Fruit fly (Drosophila melanogaster) whole organism, embryonic: ENCODE data around the gene HP1e.

Experiments
- Adf1 ChIP-seq: fragments of 200-800 bp; sonication (Bioruptor generic); IDR thresholded peaks from 2 replicates; pipeline ENCODE4 v1.3.6; 2022; ENCODE audit warnings: missing biosample characterization, missing genetic modification characterization
- Aef1 ChIP-seq: fragments of 200-800 bp; sonication (Bioruptor generic); IDR thresholded peaks from 3 replicates; pipeline ENCODE4 v1.3.6; 2022; ENCODE audit warnings: missing biosample characterization, missing genetic modification characterization
- Antp ChIP-seq: fragments of 200-800 bp; sonication (Bioruptor generic); optimal IDR thresholded peaks from 3 replicates; lab custom pipeline; 2016; ENCODE audit warnings: missing biosample characterization, missing genetic modification characterization
- CG10462 ChIP-seq: fragments of 200-800 bp; sonication (Bioruptor generic); optimal IDR thresholded peaks from 2 replicates; lab custom pipeline; 2016; ENCODE audit warnings: missing biosample characterization, missing genetic modification characterization
- CG10654 ChIP-seq: fragments of 200-800 bp; sonication (Bioruptor generic); optimal IDR thresholded peaks from 2 replicates; lab custom pipeline; 2016; ENCODE audit warnings: missing biosample characterization, missing genetic modification characterization
- CG12071 ChIP-seq: fragments of 200-800 bp; sonication (Bioruptor generic); optimal IDR thresholded peaks from 3 replicates; lab custom pipeline; 2018; ENCODE audit warnings: missing biosample characterization, mild to moderate bottlenecking, missing genetic modification characterization
- CG13296 ChIP-seq: fragments of 200-800 bp; sonication (Bioruptor generic); optimal IDR thresholded peaks from 3 replicates; lab custom pipeline; 2018; ENCODE audit warnings: missing biosample characterization, mild to moderate bottlenecking, missing genetic modification characterization
- CG13894 ChIP-seq: fragments of 200-800 bp; sonication (Bioruptor generic); optimal IDR thresholded peaks from 3 replicates; lab custom pipeline; 2018; ENCODE audit warnings: missing biosample characterization, mild to moderate bottlenecking, missing genetic modification characterization, moderate library complexity
- CG15601 ChIP-seq: fragments of 200-800 bp; sonication (Bioruptor generic); optimal IDR thresholded peaks from 3 replicates; lab custom pipeline; 2019; ENCODE audit warnings: missing biosample characterization, mild to moderate bottlenecking, missing genetic modification characterization, moderate library complexity
- CG1602 ChIP-seq: fragments of 200-800 bp; sonication (Bioruptor generic); optimal IDR thresholded peaks from 3 replicates; lab custom pipeline; 2016; ENCODE audit warnings: missing biosample characterization, missing genetic modification characterization
- CG17328 ChIP-seq: fragments of 200-800 bp; sonication (Bioruptor generic); IDR thresholded peaks from 2 replicates; pipeline ENCODE4 v1.3.6; 2022; ENCODE audit warnings: missing biosample characterization, missing genetic modification characterization
- CG17361 ChIP-seq: fragments of 200-800 bp; sonication (Bioruptor generic); IDR thresholded peaks from 3 replicates; pipeline ENCODE4 v1.3.6; 2022; ENCODE audit warnings: missing biosample characterization, missing genetic modification characterization
- CG3163 ChIP-seq: fragments of 200-800 bp; sonication (Bioruptor generic); optimal IDR thresholded peaks from 3 replicates; lab custom pipeline; 2016; ENCODE audit warnings: missing biosample characterization, missing genetic modification characterization
- CG3281 ChIP-seq: fragments of 200-800 bp; sonication (Bioruptor generic); optimal IDR thresholded peaks from 3 replicates; lab custom pipeline; 2017; ENCODE audit warnings: missing biosample characterization, mild to moderate bottlenecking, missing genetic modification characterization
- CG34422 ChIP-seq: fragments of 200-800 bp; sonication (Bioruptor generic); IDR thresholded peaks from 3 replicates; pipeline ENCODE4 v1.3.6; 2022; ENCODE audit warnings: missing biosample characterization, missing genetic modification characterization
- CG6689 ChIP-seq: fragments of 200-800 bp; sonication (Bioruptor generic); IDR thresholded peaks from 2 replicates; pipeline ENCODE4 v1.3.6; 2022; ENCODE audit warnings: missing biosample characterization, missing genetic modification characterization
- CG6765 ChIP-seq: fragments of 200-800 bp; sonication (Bioruptor generic); optimal IDR thresholded peaks from 3 replicates; lab custom pipeline; 2017; ENCODE audit warnings: missing biosample characterization, mild to moderate bottlenecking, missing genetic modification characterization
- CG8765 ChIP-seq: fragments of 200-800 bp; sonication (Bioruptor generic); IDR thresholded peaks from 2 replicates; pipeline ENCODE4 v1.3.6; 2022; ENCODE audit warnings: missing biosample characterization, missing genetic modification characterization
- Dbx ChIP-seq: fragments of 200-800 bp; sonication (Bioruptor generic); IDR thresholded peaks from 3 replicates; pipeline ENCODE4 v1.3.6; 2022; ENCODE audit warnings: missing biosample characterization, missing genetic modification characterization
- H2.0 ChIP-seq: fragments of 200-800 bp; sonication (Bioruptor generic); IDR thresholded peaks from 2 replicates; pipeline ENCODE4 v1.3.6; 2022; ENCODE audit warnings: missing biosample characterization, missing genetic modification characterization
- HLH54F ChIP-seq: fragments of 200-800 bp; sonication (Bioruptor generic); optimal IDR thresholded peaks from 3 replicates; lab custom pipeline; 2016; ENCODE audit warnings: missing biosample characterization, missing genetic modification characterization
- Hmx ChIP-seq: fragments of 200-800 bp; sonication (Bioruptor generic); optimal IDR thresholded peaks from 2 replicates; lab custom pipeline; 2016; ENCODE audit warnings: missing biosample characterization, missing genetic modification characterization
- Hr39 ChIP-seq: fragments of >200 bp; optimal IDR thresholded peaks from 2 replicates; lab custom pipeline; 2017
- Hr51 ChIP-seq, 2 experiments: fragments of 200-800 bp; sonication (Bioruptor generic); optimal IDR thresholded peaks; 2 replicates in 1 of 2; 3 replicates in 1 of 2; lab custom pipeline; 2016 to 2018; ENCODE audit warnings: missing biosample characterization in 2 of 2, missing genetic modification characterization in 2 of 2, mild to moderate bottlenecking in 1 of 2, moderate library complexity in 1 of 2
- Mes4 ChIP-seq: fragments of 200-800 bp; sonication (Bioruptor generic); optimal IDR thresholded peaks from 2 replicates; lab custom pipeline; 2016; ENCODE audit warnings: missing biosample characterization, missing genetic modification characterization
- Myb ChIP-seq: fragments of 200-800 bp; sonication (Bioruptor generic); optimal IDR thresholded peaks from 2 replicates; lab custom pipeline; 2016; ENCODE audit warnings: missing biosample characterization, missing genetic modification characterization
- Neu2 ChIP-seq: fragments of 200-800 bp; sonication (Bioruptor generic); optimal IDR thresholded peaks from 3 replicates; lab custom pipeline; 2016; ENCODE audit warnings: missing biosample characterization, missing genetic modification characterization, borderline replicate concordance
- Side ChIP-seq: fragments of 200-800 bp; sonication (Bioruptor generic); optimal IDR thresholded peaks from 2 replicates; lab custom pipeline; 2016; ENCODE audit warnings: missing biosample characterization, missing genetic modification characterization
- Sox102F ChIP-seq: fragments of 200-800 bp; sonication (Bioruptor generic); optimal IDR thresholded peaks from 2 replicates; lab custom pipeline; 2018; ENCODE audit warnings: missing biosample characterization, mild to moderate bottlenecking, missing genetic modification characterization, moderate library complexity
- TFAM ChIP-seq: fragments of 200-800 bp; sonication (Bioruptor generic); optimal IDR thresholded peaks from 2 replicates; lab custom pipeline; 2017; ENCODE audit warnings: missing biosample characterization, missing genetic modification characterization, inconsistent platforms
- Xbp1 ChIP-seq: fragments of 200-800 bp; sonication (Bioruptor generic); optimal IDR thresholded peaks from 3 replicates; lab custom pipeline; 2016; ENCODE audit warnings: missing biosample characterization, mild to moderate bottlenecking, missing genetic modification characterization
- ase ChIP-seq: fragments of 200-800 bp; sonication (Bioruptor generic); IDR thresholded peaks from 3 replicates; pipeline ENCODE4 v1.3.6; 2022; ENCODE audit warnings: missing biosample characterization, missing genetic modification characterization
- dan ChIP-seq: fragments of 200-800 bp; sonication (Bioruptor generic); IDR thresholded peaks from 2 replicates; pipeline ENCODE4 v1.3.6; 2022; ENCODE audit warnings: missing biosample characterization, missing genetic modification characterization
- dmrt99B ChIP-seq: fragments of 200-800 bp; sonication (Bioruptor generic); optimal IDR thresholded peaks from 2 replicates; lab custom pipeline; 2018; ENCODE audit warnings: missing biosample characterization, mild to moderate bottlenecking, missing genetic modification characterization, moderate library complexity
- eve ChIP-seq, 2 experiments: fragments of >200 bp; optimal IDR thresholded peaks; 2 replicates each; lab custom pipeline; 2017; ENCODE audit warnings: missing biosample characterization in 2 of 2, missing genetic modification characterization in 2 of 2
- exex ChIP-seq: fragments of 200-800 bp; sonication (Bioruptor generic); optimal IDR thresholded peaks from 4 replicates; lab custom pipeline; 2018; ENCODE audit warnings: missing biosample characterization, mild to moderate bottlenecking, missing genetic modification characterization, moderate library complexity
- gcm2 ChIP-seq: fragments of 200-800 bp; sonication (Bioruptor generic); optimal IDR thresholded peaks from 2 replicates; lab custom pipeline; 2016; ENCODE audit warnings: missing biosample characterization, missing genetic modification characterization
- hkb ChIP-seq, 2 experiments: fragments of 200-800 bp in 1 of 2; fragments of >200 bp in 1 of 2; sonication (Bioruptor generic) in 1 of 2; IDR thresholded peaks in 1 of 2; optimal IDR thresholded peaks in 1 of 2; 2 replicates each; pipeline versions ENCODE4 v1.3.6 to Lab custom; 2017 to 2022; ENCODE audit warnings: missing biosample characterization in 1 of 2, missing genetic modification characterization in 1 of 2
- kni ChIP-seq: fragments of 200-800 bp; sonication (Bioruptor generic); optimal IDR thresholded peaks from 3 replicates; lab custom pipeline; 2017; ENCODE audit warnings: mild to moderate bottlenecking, missing biosample characterization, missing genetic modification reagents, missing genetic modification characterization
- lov ChIP-seq, 2 experiments: fragments of 200-800 bp in 1 of 2; fragments of >200 bp in 1 of 2; sonication (Bioruptor generic) in 1 of 2; IDR thresholded peaks in 1 of 2; optimal IDR thresholded peaks in 1 of 2; 2 replicates in 1 of 2; 3 replicates in 1 of 2; pipeline versions ENCODE4 v1.3.6 to Lab custom; 2017 to 2022; ENCODE audit warnings: missing biosample characterization in 1 of 2, missing genetic modification characterization in 1 of 2
- mam ChIP-seq: fragments of 200-800 bp; sonication (Bioruptor generic); optimal IDR thresholded peaks from 3 replicates; lab custom pipeline; 2016; ENCODE audit warnings: missing biosample characterization, missing genetic modification characterization
- onecut ChIP-seq: fragments of 200-800 bp; sonication (Bioruptor generic); IDR thresholded peaks from 2 replicates; pipeline ENCODE4 v1.3.6; 2022; ENCODE audit warnings: missing biosample characterization, missing genetic modification characterization
- phol ChIP-seq: fragments of 200-800 bp; sonication (Bioruptor generic); optimal IDR thresholded peaks from 3 replicates; lab custom pipeline; 2018; ENCODE audit warnings: missing biosample characterization, mild to moderate bottlenecking, missing genetic modification characterization, moderate library complexity
- pros ChIP-seq: fragments of 200-800 bp; sonication (Bioruptor generic); optimal IDR thresholded peaks from 3 replicates; lab custom pipeline; 2019; ENCODE audit warnings: missing biosample characterization, mild to moderate bottlenecking, missing genetic modification characterization, moderate library complexity
- run ChIP-seq: fragments of 200-800 bp; sonication (Bioruptor generic); optimal IDR thresholded peaks from 3 replicates; lab custom pipeline; 2018; ENCODE audit warnings: missing biosample characterization, mild to moderate bottlenecking, missing genetic modification characterization
- sd ChIP-seq: fragments of 200-800 bp; sonication (Bioruptor generic); optimal IDR thresholded peaks from 3 replicates; lab custom pipeline; 2018; ENCODE audit warnings: missing biosample characterization, mild to moderate bottlenecking, missing genetic modification characterization, moderate library complexity
- sens-2 ChIP-seq: fragments of 200-800 bp; sonication (Bioruptor generic); IDR thresholded peaks from 2 replicates; pipeline ENCODE4 v1.3.6; 2022; ENCODE audit warnings: missing biosample characterization, missing genetic modification characterization
- ssp ChIP-seq: fragments of 200-800 bp; sonication (Bioruptor generic); IDR thresholded peaks from 2 replicates; pipeline ENCODE4 v1.3.6; 2022; ENCODE audit warnings: missing biosample characterization, missing genetic modification characterization
- tna ChIP-seq: fragments of 200-800 bp; sonication (Bioruptor generic); IDR thresholded peaks from 2 replicates; pipeline ENCODE4 v1.3.6; 2022; ENCODE audit warnings: missing biosample characterization, missing genetic modification characterization; ENCODE audit not compliant: partially characterized antibody
- tup ChIP-seq: fragments of 200-800 bp; sonication (Bioruptor generic); optimal IDR thresholded peaks from 2 replicates; lab custom pipeline; 2016; ENCODE audit warnings: missing biosample characterization, mild to moderate bottlenecking, missing genetic modification characterization, moderate library complexity

HP1e gene

dm6 chr3R:9370413-9370812 lies 48.8 kb downstream of the HP1e start (continued):
- TF ChIP-seq CG13296 (GFP tag; lab: Kevin White, UChicago) (peak; percentile 72), CG17361 (GFP tag; lab: Robert Waterston, UW) (peak; percentile 42; the same call in 1 of the 3 replicates), Hmx (no peak), mam (peak; percentile 62), Xbp1 (peak; percentile 62), ssp (GFP tag; lab: Robert Waterston, UW) (peak; percentile 31; the same call in 1 of the 2 replicates), hkb (optimal IDR thresholded peaks at IDR 0.05; lab: Kevin White, UChicago) (no peak), hkb (GFP tag; IDR thresholded peaks at IDR 0.05; lab: Robert Waterston, UW) (peak; percentile 74), dan (GFP tag; lab: Robert Waterston, UW) (no peak), onecut (GFP tag; lab: Robert Waterston, UW) (peak; percentile 29; the same call in 1 of the 2 replicates), ase (peak; percentile 27; the same call in 2 of the 3 replicates), CG1602 (no peak), tna (GFP tag; lab: Robert Waterston, UW) (no peak), eve (GFP tag; optimal IDR thresholded peaks at IDR 0.05; lab: Kevin White, UChicago) (no peak), CG15601 (tag; lab: Kevin White, UChicago) (no peak), kni (no peak), Mes4 (GFP tag; lab: Kevin White, UChicago) (no peak), sens-2 (GFP tag; lab: Robert Waterston, UW) (no peak), CG17328 (GFP tag; lab: Robert Waterston, UW) (peak; percentile 34; the same call in 1 of the 2 replicates), CG6689 (GFP tag; lab: Robert Waterston, UW) (peak; percentile 54; the same call in 1 of the 2 replicates), CG13894 (tag; lab: Kevin White, UChicago) (no peak), HLH54F (GFP tag; lab: Kevin White, UChicago) (peak; percentile 31), CG8765 (no peak), sd (tag; lab: Kevin White, UChicago) (peak; percentile 53), Neu2 (GFP tag; lab: Kevin White, UChicago) (no peak), Sox102F (GFP tag; lab: Kevin White, UChicago) (peak; percentile 71), gcm2 (GFP tag; lab: Kevin White, UChicago) (peak; percentile 31), pros (no peak), tup (GFP tag; lab: Kevin White, UChicago) (no peak), dmrt99B (tag; lab: Kevin White, UChicago) (peak; percentile 68), H2.0 (GFP tag; lab: Robert Waterston, UW) (peak; percentile 13; the same call in 1 of the 2 replicates), CG34422 (GFP tag; lab: Robert Waterston, UW) (0 out of 3 replicates have a peak, but pooled peaks have one; percentile 44), TFAM (GFP tag; lab: Kevin White, UChicago) (no peak), exex (no peak), Hr51 (GFP tag; optimal IDR thresholded peaks at IDR 0.05; lab: Kevin White, UChicago) (peak in 1 of 2 experiments; percentile 84), Hr39 (lab: Kevin White, UChicago) (no peak), Side (GFP tag; lab: Kevin White, UChicago) (no peak), Dbx (peak; percentile 71; the same call in 2 of the 3 replicates), Adf1 (GFP tag; lab: Robert Waterston, UW) (no peak), CG10462 (GFP tag; lab: Kevin White, UChicago) (no peak), CG6765 (GFP tag; lab: Kevin White, UChicago) (peak; percentile 25), CG3163 (peak; percentile 8), Antp (GFP tag; lab: Kevin White, UChicago) (peak; percentile 23), Myb (GFP tag; lab: Kevin White, UChicago) (peak; percentile 2), run (no peak), lov (optimal IDR thresholded peaks at IDR 0.05; lab: Kevin White, UChicago) (no peak), lov (GFP tag; IDR thresholded peaks at IDR 0.05; lab: Robert Waterston, UW) (no peak), Aef1 (GFP tag; lab: Robert Waterston, UW) (peak; percentile 59; the same call in 2 of the 3 replicates), CG12071 (GFP tag; lab: Kevin White, UChicago) (peak; percentile 19), phol (peak; percentile 44), CG10654 (GFP tag; lab: Kevin White, UChicago) (peak; percentile 10), CG3281 (peak; percentile 71)
